Fruit fly (Drosophila melanogaster): ENCODE data around the gene Lk6.

The Lk6 gene

dm6 chr3R:11786695-11787226, 22.5 kb upstream of the Lk6 start, which contains the start of the genes prd1 and HisCl1 (continued):
- TF ChIP-seq nmo (GFP tag; optimal IDR thresholded peaks at IDR 0.05): peak; percentile 89
- TF ChIP-seq kah (GFP tag; optimal IDR thresholded peaks at IDR 0.05): peak; percentile 24
- no peak for TF ChIP-seq D19A (tag; optimal IDR thresholded peaks at IDR 0.05)
- peak; percentile 42 for TF ChIP-seq maf-S (GFP tag; optimal IDR thresholded peaks at IDR 0.05)
- TF ChIP-seq Dbx (GFP tag; IDR thresholded peaks at IDR 0.05): peak; percentile 66
- peak; percentile 63 for TF ChIP-seq Aef1 (GFP tag; IDR thresholded peaks at IDR 0.05)
- TF ChIP-seq CG12391 (tag; optimal IDR thresholded peaks at IDR 0.05): peak; percentile 76
- TF ChIP-seq CG17912 (GFP tag; optimal IDR thresholded peaks at IDR 0.05): peak; percentile 47
- no peak for TF ChIP-seq CG10321 (GFP tag; IDR thresholded peaks at IDR 0.05)
- TF ChIP-seq vnd (GFP tag; IDR thresholded peaks at IDR 0.05; ENCODE audit: partially characterized antibody): no peak
- peak; percentile 66 for TF ChIP-seq al (GFP tag; IDR thresholded peaks at IDR 0.05)
- peak; percentile 91 for TF ChIP-seq MBD-R2 (GFP tag; IDR thresholded peaks at IDR 0.05)
- peak; percentile 62 for TF ChIP-seq CG10979 (tag; optimal IDR thresholded peaks at IDR 0.05)
- TF ChIP-seq twi (tag; optimal IDR thresholded peaks at IDR 0.05): peak; percentile 52
- no peak for TF ChIP-seq Hand (GFP tag; optimal IDR thresholded peaks at IDR 0.05)
- TF ChIP-seq CG13624 (GFP tag; optimal IDR thresholded peaks at IDR 0.05): peak; percentile 74
- peak; percentile 72 for TF ChIP-seq Hr3 (GFP tag; optimal IDR thresholded peaks at IDR 0.05)
- TF ChIP-seq CG8290 (GFP tag; optimal IDR thresholded peaks at IDR 0.05): peak; percentile 4
- TF ChIP-seq CG8290 (tag; optimal IDR thresholded peaks at IDR 0.05): no peak
- TF ChIP-seq wdn (GFP tag; IDR thresholded peaks at IDR 0.05): no peak
- peak; percentile 98 for TF ChIP-seq CG4854 (GFP tag; optimal IDR thresholded peaks at IDR 0.05)
- peak; percentile 36 for TF ChIP-seq dm (GFP tag; optimal IDR thresholded peaks at IDR 0.05)
- no peak for TF ChIP-seq Optix (GFP tag; IDR thresholded peaks at IDR 0.05)
- peak; percentile 70 for TF ChIP-seq CG32532 (GFP tag; IDR thresholded peaks at IDR 0.05)
- peak; percentile 60 for TF ChIP-seq CG8281 (tag; optimal IDR thresholded peaks at IDR 0.05)
- TF ChIP-seq tio (GFP tag; optimal IDR thresholded peaks at IDR 0.05): peak; percentile 35
- TF ChIP-seq B-H1 (GFP tag; IDR thresholded peaks at IDR 0.05): peak; percentile 36; the same call in 1 of the 3 replicates
- no peak for TF ChIP-seq br (optimal IDR thresholded peaks at IDR 0.05)
- peak; percentile 46 for TF ChIP-seq zen (tag; optimal IDR thresholded peaks at IDR 0.05)
- peak; percentile 70 for TF ChIP-seq CG7987 (GFP tag; optimal IDR thresholded peaks at IDR 0.05)
- TF ChIP-seq Dref (GFP tag; IDR thresholded peaks at IDR 0.05): peak; percentile 49
- TF ChIP-seq fd96Cb (tag; optimal IDR thresholded peaks at IDR 0.05): peak; percentile 70
- peak; percentile 56 for TF ChIP-seq Mad (GFP tag; optimal IDR thresholded peaks at IDR 0.05)
- TF ChIP-seq CG2875 (GFP tag; optimal IDR thresholded peaks at IDR 0.05): peak; percentile 58
- no peak for TF ChIP-seq CG31441 (GFP tag; IDR thresholded peaks at IDR 0.05)
- TF ChIP-seq CG2712 (tag; optimal IDR thresholded peaks at IDR 0.05): no peak
- TF ChIP-seq Sry-β (GFP tag; optimal IDR thresholded peaks at IDR 0.05): peak; percentile 55
- peak; percentile 58; the same call in 1 of the 2 replicates for TF ChIP-seq stc (GFP tag; IDR thresholded peaks at IDR 0.05)
- no peak for TF ChIP-seq fd102C (GFP tag; optimal IDR thresholded peaks at IDR 0.05)
- TF ChIP-seq tgo (GFP tag; IDR thresholded peaks at IDR 0.05): peak; percentile 53; the same call in 2 of the 3 replicates
- TF ChIP-seq Six4 (GFP tag; optimal IDR thresholded peaks at IDR 0.05): peak; percentile 35
- TF ChIP-seq CG2202 (tag; optimal IDR thresholded peaks at IDR 0.05): peak; percentile 31
- TF ChIP-seq CG13424 (tag; optimal IDR thresholded peaks at IDR 0.05): peak; percentile 71
- no peak for TF ChIP-seq emc (GFP tag; optimal IDR thresholded peaks at IDR 0.05)
- TF ChIP-seq CG15073 (GFP tag; optimal IDR thresholded peaks at IDR 0.05): no peak
- no peak for TF ChIP-seq CG3726 (GFP tag; IDR thresholded peaks at IDR 0.05)
- peak in 1 of 2 experiments; percentile 43 for TF ChIP-seq Hr51 (GFP tag; optimal IDR thresholded peaks at IDR 0.05)
- no peak for TF ChIP-seq zen2 (GFP tag; IDR thresholded peaks at IDR 0.05; ENCODE audit: partially characterized antibody)
- TF ChIP-seq CG4404 (GFP tag; IDR thresholded peaks at IDR 0.05): peak; percentile 51; the same call in 1 of the 2 replicates
- TF ChIP-seq E2f2 (GFP tag; IDR thresholded peaks at IDR 0.05): peak; percentile 82
- TF ChIP-seq CG17328 (GFP tag; IDR thresholded peaks at IDR 0.05): no peak
